Worm (Caenorhabditis elegans): ENCODE data around the gene ZK1290.10.

DNA sequence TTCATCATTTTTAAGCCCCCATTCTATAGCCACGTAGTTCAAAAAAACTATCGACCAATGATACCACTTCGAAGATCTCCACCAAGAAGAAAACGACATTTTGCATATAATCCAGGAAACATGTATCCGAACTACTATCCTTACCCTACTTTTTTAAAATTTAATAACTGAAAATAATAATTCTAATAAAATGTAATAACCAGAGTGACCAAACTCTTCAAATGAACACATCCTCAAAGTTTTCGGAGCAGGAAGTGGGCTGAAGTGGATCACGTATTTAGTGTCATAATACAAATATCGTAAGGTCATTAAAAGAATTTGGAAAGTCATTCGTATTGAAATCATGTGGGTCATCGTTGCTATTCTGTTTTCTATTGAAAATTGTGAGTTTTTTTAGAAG is 23.7 kb upstream of the ZK1290.10 start, which contains the start of gene F35D2.6:
- TF ChIP-seq unc-62 (GFP tag; optimal IDR thresholded peaks at IDR 0.05) (no peak), ceh-43 (GFP tag; optimal IDR thresholded peaks at IDR 0.05) (no peak), sem-2 (GFP tag; optimal IDR thresholded peaks at IDR 0.05) (no peak), lsy-2 (tag; optimal IDR thresholded peaks at IDR 0.05) (no peak), snpc-4 (tag; optimal IDR thresholded peaks at IDR 0.05) (no peak), pha-4 (tag; optimal IDR thresholded peaks at IDR 0.05) (no peak), nhr-237 (tag; optimal IDR thresholded peaks at IDR 0.05) (no peak), elt-1 (tag; optimal IDR thresholded peaks at IDR 0.05; ENCODE audit: borderline replicate concordance, insufficient read depth) (no peak), ceh-39 (tag; optimal IDR thresholded peaks at IDR 0.05) (no peak), mab-5 (tag; optimal IDR thresholded peaks at IDR 0.05) (no peak), nhr-12 (tag; optimal IDR thresholded peaks at IDR 0.05) (no peak)

Data from whole organism, mixed stage, embryonic.